Fruit fly (Drosophila melanogaster) whole organism, embryonic: ENCODE results near the gene CG10508.
A peak's percentile ranks its signal among the peaks of the same experiment; 100 is the strongest.

ENCODE experiments used
- C15 ChIP-seq: fragments of 200-800 bp; sonication (Bioruptor generic); IDR thresholded peaks from 3 replicates; pipeline ENCODE4 v1.3.6; 2022; ENCODE audit warnings: missing biosample characterization, missing genetic modification characterization
- CG11456 ChIP-seq: fragments of 200-800 bp; sonication (Bioruptor generic); IDR thresholded peaks from 3 replicates; pipeline ENCODE4 v1.3.6; 2022; ENCODE audit warnings: missing biosample characterization, missing genetic modification characterization
- CG11695 ChIP-seq: fragments of 200-800 bp; sonication (Bioruptor generic); IDR thresholded peaks from 3 replicates; pipeline ENCODE4 v1.3.6; 2022; ENCODE audit warnings: missing biosample characterization, missing genetic modification characterization
- CG14710 ChIP-seq: fragments of 200-800 bp; sonication (Bioruptor generic); optimal IDR thresholded peaks from 3 replicates; lab custom pipeline; 2019; ENCODE audit warnings: missing biosample characterization, mild to moderate bottlenecking, missing genetic modification characterization, moderate library complexity
- CG15514 ChIP-seq: fragments of 200-800 bp; sonication (Bioruptor generic); optimal IDR thresholded peaks from 3 replicates; lab custom pipeline; 2017; ENCODE audit warnings: missing biosample characterization, missing genetic modification characterization, mild to moderate bottlenecking, moderate library complexity, missing genetic modification reagents
- CG16779 ChIP-seq: fragments of 200-800 bp; sonication (Bioruptor generic); IDR thresholded peaks from 2 replicates; pipeline ENCODE4 v1.3.6; 2022; ENCODE audit warnings: missing biosample characterization, missing genetic modification characterization
- CG3163 ChIP-seq: fragments of 200-800 bp; sonication (Bioruptor generic); optimal IDR thresholded peaks from 3 replicates; lab custom pipeline; 2016; ENCODE audit warnings: missing biosample characterization, missing genetic modification characterization
- CG34224 ChIP-seq: fragments of 200-800 bp; sonication (Bioruptor generic); IDR thresholded peaks from 3 replicates; pipeline ENCODE4 v1.3.6; 2022; ENCODE audit warnings: missing biosample characterization, missing genetic modification characterization; ENCODE audit not compliant: partially characterized antibody
- CG34422 ChIP-seq: fragments of 200-800 bp; sonication (Bioruptor generic); IDR thresholded peaks from 3 replicates; pipeline ENCODE4 v1.3.6; 2022; ENCODE audit warnings: missing biosample characterization, missing genetic modification characterization
- CG3995 ChIP-seq: fragments of 200-800 bp; sonication (Bioruptor generic); optimal IDR thresholded peaks from 3 replicates; lab custom pipeline; 2016; ENCODE audit warnings: missing biosample characterization, missing genetic modification characterization
- CG42726 ChIP-seq: fragments of 200-800 bp; sonication (Bioruptor generic); IDR thresholded peaks from 2 replicates; pipeline ENCODE4 v1.3.6; 2022; ENCODE audit warnings: missing biosample characterization, missing genetic modification characterization; ENCODE audit not compliant: partially characterized antibody
- CG6689 ChIP-seq: fragments of 200-800 bp; sonication (Bioruptor generic); IDR thresholded peaks from 2 replicates; pipeline ENCODE4 v1.3.6; 2022; ENCODE audit warnings: missing biosample characterization, missing genetic modification characterization
- CG6765 ChIP-seq: fragments of 200-800 bp; sonication (Bioruptor generic); optimal IDR thresholded peaks from 3 replicates; lab custom pipeline; 2017; ENCODE audit warnings: missing biosample characterization, mild to moderate bottlenecking, missing genetic modification characterization
- CG8290 ChIP-seq, 3 experiments: fragments of 200-800 bp; sonication (Bioruptor generic); optimal IDR thresholded peaks; 2 replicates each; lab custom pipeline; 2016 to 2019; ENCODE audit warnings: missing biosample characterization in 3 of 3, missing genetic modification characterization in 3 of 3, mild to moderate bottlenecking in 2 of 3, moderate library complexity in 1 of 3
- CG8944 ChIP-seq: fragments of 200-800 bp; sonication (Bioruptor generic); optimal IDR thresholded peaks from 3 replicates; lab custom pipeline; 2016; ENCODE audit warnings: missing biosample characterization, missing genetic modification characterization
- Dad ChIP-seq: fragments of 200-800 bp; sonication (Bioruptor generic); optimal IDR thresholded peaks from 3 replicates; lab custom pipeline; 2016; ENCODE audit warnings: missing biosample characterization, missing genetic modification characterization
- Deaf1 ChIP-seq: fragments of 200-800 bp; optimal IDR thresholded peaks from 3 replicates; lab custom pipeline; 2019; ENCODE audit warnings: missing biosample characterization, mild to moderate bottlenecking, missing genetic modification characterization, moderate library complexity
- Doc2 ChIP-seq: fragments of 200-800 bp; sonication (Bioruptor generic); IDR thresholded peaks from 2 replicates; pipeline ENCODE4 v1.3.6; 2022; ENCODE audit warnings: missing biosample characterization, missing genetic modification characterization
- Fer2 ChIP-seq: fragments of 200-800 bp; sonication (Bioruptor generic); optimal IDR thresholded peaks from 2 replicates; lab custom pipeline; 2018; ENCODE audit warnings: missing biosample characterization, mild to moderate bottlenecking, missing genetic modification characterization, moderate library complexity
- Hey ChIP-seq: fragments of 200-800 bp; sonication (Bioruptor generic); optimal IDR thresholded peaks from 3 replicates; lab custom pipeline; 2018; ENCODE audit warnings: missing biosample characterization, mild to moderate bottlenecking, missing genetic modification characterization
- Med ChIP-seq: fragments of 200-800 bp; sonication (Bioruptor generic); peaks from one replicate; lab custom pipeline; 2016; ENCODE audit warnings: missing biosample characterization, missing genetic modification characterization, mild to moderate bottlenecking, inconsistent platforms, moderate library complexity
- Mrtf ChIP-seq: fragments of 200-800 bp; sonication (Bioruptor generic); IDR thresholded peaks from 3 replicates; pipeline ENCODE4 v1.3.6; 2022; ENCODE audit warnings: missing biosample characterization, missing genetic modification characterization
- abd-A ChIP-seq: fragments of 200-800 bp; sonication (Bioruptor generic); optimal IDR thresholded peaks from 3 replicates; lab custom pipeline; 2019; ENCODE audit warnings: missing biosample characterization, mild to moderate bottlenecking, missing genetic modification characterization, moderate library complexity
- ewg ChIP-seq: fragments of 200-800 bp; sonication (Bioruptor generic); optimal IDR thresholded peaks from 3 replicates; lab custom pipeline; 2017; ENCODE audit warnings: mild to moderate bottlenecking, missing biosample characterization, missing genetic modification reagents, missing genetic modification characterization
- hb ChIP-seq: fragments of 200-800 bp; sonication (Bioruptor generic); IDR thresholded peaks from 3 replicates; pipeline ENCODE4 v1.3.6; 2022; ENCODE audit warnings: missing biosample characterization, missing genetic modification characterization; ENCODE audit not compliant: partially characterized antibody
- mld ChIP-seq: fragments of 200-800 bp; sonication (Bioruptor generic); IDR thresholded peaks from 3 replicates; pipeline ENCODE4 v1.3.6; 2022; ENCODE audit warnings: missing biosample characterization, missing genetic modification characterization; ENCODE audit not compliant: partially characterized antibody
- nerfin-1 ChIP-seq: fragments of 200-800 bp; sonication (Bioruptor generic); optimal IDR thresholded peaks from 3 replicates; lab custom pipeline; 2019; ENCODE audit warnings: missing biosample characterization, mild to moderate bottlenecking, missing genetic modification characterization, moderate library complexity
- onecut ChIP-seq: fragments of 200-800 bp; sonication (Bioruptor generic); IDR thresholded peaks from 2 replicates; pipeline ENCODE4 v1.3.6; 2022; ENCODE audit warnings: missing biosample characterization, missing genetic modification characterization
- pho ChIP-seq: fragments of 200-800 bp; sonication (Bioruptor generic); optimal IDR thresholded peaks from 2 replicates; lab custom pipeline; 2016; ENCODE audit warnings: missing biosample characterization, missing genetic modification characterization
- pnt ChIP-seq: fragments of 200-800 bp; sonication (Bioruptor generic); optimal IDR thresholded peaks from 3 replicates; lab custom pipeline; 2016; ENCODE audit warnings: missing biosample characterization, missing genetic modification characterization
- ranshi ChIP-seq: fragments of 200-800 bp; sonication (Bioruptor generic); IDR thresholded peaks from 2 replicates; pipeline ENCODE4 v1.3.6; 2022; ENCODE audit warnings: missing biosample characterization, missing genetic modification characterization
- repo ChIP-seq: fragments of 200-800 bp; sonication (Bioruptor generic); optimal IDR thresholded peaks from 2 replicates; lab custom pipeline; 2016; ENCODE audit warnings: missing biosample characterization, missing genetic modification characterization
- rib ChIP-seq: fragments of 200-800 bp; sonication (Bioruptor generic); IDR thresholded peaks from 2 replicates; pipeline ENCODE4 v1.3.6; 2022; ENCODE audit warnings: missing biosample characterization, missing genetic modification characterization
- row ChIP-seq: fragments of 200-800 bp; sonication (Bioruptor generic); IDR thresholded peaks from 3 replicates; pipeline ENCODE4 v1.3.6; 2022; ENCODE audit warnings: missing biosample characterization, missing genetic modification characterization
- scrt ChIP-seq: fragments of 200-800 bp; sonication (Bioruptor generic); optimal IDR thresholded peaks from 2 replicates; lab custom pipeline; 2018; ENCODE audit warnings: missing biosample characterization, mild to moderate bottlenecking, missing genetic modification characterization, moderate library complexity
- sd ChIP-seq: fragments of 200-800 bp; sonication (Bioruptor generic); optimal IDR thresholded peaks from 3 replicates; lab custom pipeline; 2018; ENCODE audit warnings: missing biosample characterization, mild to moderate bottlenecking, missing genetic modification characterization, moderate library complexity
- seq ChIP-seq: fragments of 200-800 bp; sonication (Bioruptor generic); IDR thresholded peaks from 2 replicates; pipeline ENCODE4 v1.3.6; 2022; ENCODE audit warnings: missing biosample characterization, missing genetic modification characterization
- slbo ChIP-seq: fragments of 200-800 bp; sonication (Bioruptor generic); IDR thresholded peaks from 2 replicates; pipeline ENCODE4 v1.3.6; 2022; ENCODE audit warnings: missing biosample characterization, missing genetic modification characterization
- sqz ChIP-seq: fragments of 200-800 bp; sonication (Bioruptor generic); optimal IDR thresholded peaks from 3 replicates; lab custom pipeline; 2018; ENCODE audit warnings: missing biosample characterization, mild to moderate bottlenecking, missing genetic modification characterization
- tgo ChIP-seq: fragments of 200-800 bp; sonication (Bioruptor generic); IDR thresholded peaks from 3 replicates; pipeline ENCODE4 v1.3.6; 2022; ENCODE audit warnings: missing biosample characterization, missing genetic modification characterization
- zen2 ChIP-seq: fragments of 200-800 bp; sonication (Bioruptor generic); IDR thresholded peaks from 3 replicates; pipeline ENCODE4 v1.3.6; 2022; ENCODE audit warnings: missing biosample characterization, missing genetic modification characterization; ENCODE audit not compliant: partially characterized antibody

CG10508 gene

dm6 chr3L:21193170-21193569, 16.8 kb upstream of the CG10508 start, which contains the start of gene CG42337:
CG42337 (minus strand) TSS chr3L:21193363.
- peak; percentile 3 for TF ChIP-seq scrt (GFP tag; lab: Kevin White, UChicago)
- peak; percentile 71 for TF ChIP-seq Med (GFP tag; lab: Kevin White, UChicago)
- 0 out of 2 replicates have a peak, but pooled peaks have one; percentile 14 for TF ChIP-seq CG42726 (GFP tag; lab: Robert Waterston, UW)
- no peak for TF ChIP-seq CG8944 (GFP tag; lab: Kevin White, UChicago)
- no peak for TF ChIP-seq CG8290 (GFP tag; optimal IDR thresholded peaks at IDR 0.05; lab: Kevin White, UChicago)
- peak in 1 of 2 experiments; percentile 7 for TF ChIP-seq CG8290 (tag; optimal IDR thresholded peaks at IDR 0.05; lab: Kevin White, UChicago)
- TF ChIP-seq mld (GFP tag; lab: Robert Waterston, UW): 0 out of 3 replicates have a peak, but pooled peaks have one; percentile 22
- TF ChIP-seq CG14710 (tag; lab: Kevin White, UChicago): no peak
- TF ChIP-seq Deaf1: peak; percentile 33
- TF ChIP-seq CG3163 (GFP tag; lab: Kevin White, UChicago): peak; percentile 33
- no peak for TF ChIP-seq CG34224
- no peak for TF ChIP-seq pnt (GFP tag; lab: Kevin White, UChicago)
- no peak for TF ChIP-seq CG3995
- TF ChIP-seq ewg (GFP tag; lab: Kevin White, UChicago): peak; percentile 28
- TF ChIP-seq CG6689 (GFP tag; lab: Robert Waterston, UW): no peak
- peak; percentile 28; the same call in 1 of the 2 replicates for TF ChIP-seq slbo (GFP tag; lab: Robert Waterston, UW)
- 0 out of 3 replicates have a peak, but pooled peaks have one; percentile 37 for TF ChIP-seq Mrtf (GFP tag; lab: Robert Waterston, UW)
- 0 out of 3 replicates have a peak, but pooled peaks have one; percentile 29 for TF ChIP-seq CG34422 (GFP tag; lab: Robert Waterston, UW)
- TF ChIP-seq rib (GFP tag; lab: Robert Waterston, UW): no peak
- peak; percentile 88 for TF ChIP-seq CG16779 (GFP tag; lab: Robert Waterston, UW)
- 0 out of 3 replicates have a peak, but pooled peaks have one; percentile 35 for TF ChIP-seq CG11456 (GFP tag; lab: Robert Waterston, UW)
- TF ChIP-seq CG11695 (GFP tag; lab: Robert Waterston, UW): 0 out of 3 replicates have a peak, but pooled peaks have one; percentile 10

- TF ChIP-seq seq (GFP tag; lab: Robert Waterston, UW) (0 out of 2 replicates have a peak, but pooled peaks have one; percentile 22), nerfin-1 (tag; lab: Kevin White, UChicago) (peak; percentile 85), Fer2 (no peak), onecut (GFP tag; lab: Robert Waterston, UW) (peak; percentile 87), zen2 (GFP tag; lab: Robert Waterston, UW) (0 out of 3 replicates have a peak, but pooled peaks have one; percentile 8), scrt (GFP tag; lab: Kevin White, UChicago) (peak; percentile 2), hb (no peak), Deaf1 (peak; percentile 53), C15 (GFP tag; lab: Robert Waterston, UW) (no peak), Doc2 (GFP tag; lab: Robert Waterston, UW) (no peak), ranshi (GFP tag; lab: Robert Waterston, UW) (0 out of 2 replicates have a peak, but pooled peaks have one; percentile 11), sqz (peak; percentile 70), abd-A (tag; lab: Kevin White, UChicago) (peak; percentile 10), CG6765 (no peak), pho (GFP tag; lab: Kevin White, UChicago) (no peak), Med (GFP tag; lab: Kevin White, UChicago) (peak; percentile 46), ewg (GFP tag; lab: Kevin White, UChicago) (peak; percentile 86), repo (no peak), tgo (GFP tag; lab: Robert Waterston, UW) (no peak), Hey (peak; percentile 29), CG15514 (GFP tag; lab: Kevin White, UChicago) (peak; percentile 12), row (GFP tag; lab: Robert Waterston, UW) (0 out of 3 replicates have a peak, but pooled peaks have one; percentile 9), sd (tag; lab: Kevin White, UChicago) (peak; percentile 65), Dad (GFP tag; lab: Kevin White, UChicago) (no peak)
These were observed 15.6 kb upstream of the CG10508 start for dm6 chr3L:21194392-21194925.
